Worm (Caenorhabditis elegans): Measurements from ENCODE around the gene T14B4.20.

The T14B4.20 gene

DNA sequence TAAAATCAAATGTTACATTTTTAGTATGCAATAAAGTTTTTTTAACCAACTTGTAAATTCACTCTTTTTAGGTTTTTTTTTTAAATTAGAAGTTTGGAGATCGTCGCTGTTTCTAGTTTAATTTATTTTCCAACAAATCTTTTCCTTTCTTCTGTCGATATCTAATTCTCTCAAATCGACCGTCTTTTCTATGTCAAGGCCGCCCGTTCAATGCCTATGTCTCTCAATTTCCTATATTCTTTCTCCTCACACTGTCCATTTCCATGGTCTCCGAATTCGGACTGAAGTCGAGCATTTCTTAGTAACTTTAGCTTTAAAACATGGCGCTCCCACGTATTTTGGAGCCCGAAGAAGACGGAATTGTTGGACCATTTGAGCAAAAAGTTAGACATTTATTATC is at the start of gene T14B4.20, which contains the start of gene T14B4.5:
Gene T14B4.20 (plus strand): TSS at position 264 of the 400 bp plus-strand sequence.
Gene T14B4.5 (plus strand): TSS at position 226 of the 400 bp plus-strand sequence.
- TF ChIP-seq F33H1.4 (GFP tag; IDR thresholded peaks at IDR 0.05) (no peak), die-1 (tag; optimal IDR thresholded peaks at IDR 0.05) (no peak), K12H6.12 (tag; optimal IDR thresholded peaks at IDR 0.05) (no peak), hmg-1.2 (GFP tag; IDR thresholded peaks at IDR 0.05) (peak; percentile 51; the same call in 1 of the 2 replicates), somi-1 (GFP tag; optimal IDR thresholded peaks at IDR 0.05) (no peak), Y95B8A.8 (GFP tag; IDR thresholded peaks at IDR 0.05) (no peak), unc-130 (GFP tag; optimal IDR thresholded peaks at IDR 0.05) (no peak)

DNA sequence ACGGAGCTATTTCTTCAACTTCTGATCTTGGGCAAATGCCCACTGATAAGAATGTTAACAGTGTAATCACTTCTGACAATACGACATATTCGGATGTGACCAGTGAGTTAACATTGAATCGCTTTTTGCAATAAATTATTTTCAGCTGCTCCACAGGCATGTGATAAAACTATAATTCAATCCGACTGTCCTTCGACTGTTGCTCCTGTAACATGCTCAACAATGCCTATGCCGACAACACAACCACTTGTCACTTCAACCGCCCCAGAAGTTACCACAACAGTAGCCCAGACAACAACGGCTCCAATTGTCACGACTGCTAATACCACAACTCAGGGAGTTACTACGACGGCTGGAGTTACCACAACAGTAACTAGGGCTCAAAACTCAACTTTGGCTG is 49.2 kb upstream of the T14B4.20 start:
- TF ChIP-seq tlf-1 (GFP tag; optimal IDR thresholded peaks at IDR 0.05): no peak
- TF ChIP-seq ccch-3 (GFP tag; optimal IDR thresholded peaks at IDR 0.05): no peak
- no peak for TF ChIP-seq egrh-3 (GFP tag; IDR thresholded peaks at IDR 0.05)
- TF ChIP-seq repo-1 (tag; optimal IDR thresholded peaks at IDR 0.05): no peak
- TF ChIP-seq cebp-2 (GFP tag; IDR thresholded peaks at IDR 0.05): no peak
- no peak for TF ChIP-seq gei-17 (GFP tag; optimal IDR thresholded peaks at IDR 0.05)

DNA sequence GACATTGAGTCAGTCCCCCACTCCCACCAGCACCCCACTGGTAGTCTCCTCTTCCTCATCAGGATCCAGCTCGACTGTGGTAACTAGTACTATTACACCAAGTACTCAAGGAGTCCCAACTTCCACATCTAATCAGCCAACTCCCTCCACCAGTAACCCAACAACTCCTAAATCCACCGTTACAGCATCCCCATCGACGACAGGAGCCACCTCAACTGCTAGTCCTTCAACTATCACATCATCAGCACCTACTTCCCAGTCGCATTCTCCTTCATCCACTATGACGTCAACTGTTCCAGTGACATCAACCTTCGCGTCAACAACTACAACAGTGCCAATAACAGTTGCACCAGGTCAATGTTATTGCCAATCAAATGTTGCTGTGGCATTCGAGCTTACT is 48.2 kb upstream of the T14B4.20 start:
- TF ChIP-seq madf-6 (GFP tag; IDR thresholded peaks at IDR 0.05) (no peak), mel-28 (tag; optimal IDR thresholded peaks at IDR 0.05; ENCODE audit: borderline replicate concordance) (no peak), ztf-3 (GFP tag; optimal IDR thresholded peaks at IDR 0.05) (no peak), nhr-179 (tag; optimal IDR thresholded peaks at IDR 0.05) (no peak), tlf-1 (GFP tag; optimal IDR thresholded peaks at IDR 0.05) (no peak), K11D2.4 (GFP tag; IDR thresholded peaks at IDR 0.05) (no peak), mcd-1 (GFP tag; IDR thresholded peaks at IDR 0.05) (no peak), snpc-1.1 (tag; optimal IDR thresholded peaks at IDR 0.05; ENCODE audit: insufficient read depth) (no peak), egrh-3 (GFP tag; IDR thresholded peaks at IDR 0.05) (no peak), akir-1 (GFP tag; optimal IDR thresholded peaks at IDR 0.05) (no peak)

DNA sequence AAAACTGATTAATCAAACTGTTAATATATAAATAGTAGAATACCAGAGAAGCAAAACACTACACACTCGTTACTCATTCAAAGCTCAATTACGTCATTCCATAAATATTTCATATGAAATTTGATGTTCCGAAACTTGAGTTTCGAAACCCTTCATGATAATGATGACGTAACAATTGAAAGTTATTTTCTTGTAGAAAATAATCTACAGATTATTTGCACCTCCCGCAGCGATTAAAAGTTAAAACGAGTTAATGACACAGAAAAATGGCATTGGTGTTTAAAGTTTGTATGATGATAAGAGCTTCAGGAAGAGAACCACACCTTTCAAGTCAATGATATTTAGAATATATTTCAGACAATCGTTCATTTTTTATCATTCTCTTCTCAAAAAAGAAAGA is 42.8 kb upstream of the T14B4.20 start, which contains the start of gene H43E16.1:
Gene H43E16.1 (plus strand): TSS at position 375 of the 400 bp plus-strand sequence.
- TF ChIP-seq F55B11.4 (tag; optimal IDR thresholded peaks at IDR 0.05; ENCODE audit: borderline replicate concordance, insufficient read depth) (no peak), nhr-80 (tag; optimal IDR thresholded peaks at IDR 0.05) (peak; percentile 64)

DNA sequence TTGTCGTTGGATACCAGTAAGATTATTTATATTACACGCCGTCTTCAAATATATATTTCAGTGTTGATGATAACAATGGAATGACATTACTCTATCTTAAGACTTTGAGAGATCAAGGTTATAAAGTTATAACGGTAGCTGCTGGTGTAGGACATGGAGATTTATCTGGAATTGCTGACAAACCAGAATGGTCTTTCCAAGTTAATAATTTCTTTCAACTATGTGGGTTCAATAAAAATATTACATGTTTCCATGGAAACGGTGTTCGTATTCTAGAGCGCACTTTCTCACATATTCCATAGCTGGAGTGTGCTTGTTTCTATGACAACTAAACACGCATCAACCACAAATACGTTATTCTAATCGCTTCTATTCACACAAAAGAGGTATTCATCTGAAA is 37.0 kb upstream of the T14B4.20 start, which contains the start of gene ift-74:
Gene ift-74 (plus strand): TSS at position 301 of the 400 bp plus-strand sequence.
- TF ChIP-seq lir-1 (GFP tag; conservative IDR thresholded peaks at IDR 0.05) (no peak), B0035.1 (tag; optimal IDR thresholded peaks at IDR 0.05) (no peak), nhr-27 (tag; optimal IDR thresholded peaks at IDR 0.05) (no peak), hmg-20 (GFP tag; IDR thresholded peaks at IDR 0.05) (no peak), nfya-1 (tag; optimal IDR thresholded peaks at IDR 0.05; ENCODE audit: borderline replicate concordance, insufficient read depth) (no peak), dpl-1 (GFP tag; optimal IDR thresholded peaks at IDR 0.05) (no peak)

DNA sequence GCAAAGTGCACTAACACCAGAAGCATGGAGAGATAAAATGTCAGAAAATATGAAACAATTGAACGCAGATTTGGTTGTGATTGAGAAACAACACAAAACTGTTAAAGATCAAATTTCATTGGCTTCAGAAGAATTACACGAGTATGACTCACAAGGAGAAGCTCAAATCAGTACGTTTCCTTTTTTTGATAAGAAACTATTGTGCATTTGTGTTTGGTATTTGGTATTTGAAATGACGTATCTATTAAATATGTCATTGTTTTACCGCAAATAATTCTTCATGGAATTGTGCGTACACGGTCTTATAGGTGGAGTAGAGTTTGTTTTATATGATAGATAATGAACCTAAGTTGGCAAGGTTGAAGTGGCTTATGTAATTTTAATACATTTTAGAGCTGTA is 35.2 kb upstream of the T14B4.20 start:
- no peak for TF ChIP-seq F23B12.7 (tag; optimal IDR thresholded peaks at IDR 0.05; ENCODE audit: insufficient read depth)
- TF ChIP-seq nhr-80 (tag; optimal IDR thresholded peaks at IDR 0.05): peak; percentile 43
- TF ChIP-seq lin-35 (GFP tag; optimal IDR thresholded peaks at IDR 0.05): no peak
- no peak for TF ChIP-seq ztf-3 (GFP tag; optimal IDR thresholded peaks at IDR 0.05)
- no peak for TF ChIP-seq T07F8.4 (tag; optimal IDR thresholded peaks at IDR 0.05)
